Worm (Caenorhabditis elegans) whole organism, early embryonic: ENCODE data around the gene kin-5.

Source experiments
- B0310.2 ChIP-seq: sonication (generic microtip); optimal IDR thresholded peaks from 2 replicates; lab custom pipeline; 2016; ENCODE audit warnings: mild to moderate bottlenecking, missing genetic modification characterization, missing compliant biosample characterization
- F13C5.2 ChIP-seq: sonication (generic microtip); optimal IDR thresholded peaks from 2 replicates; lab custom pipeline; 2017; ENCODE audit warnings: mild to moderate bottlenecking, missing genetic modification characterization, inconsistent platforms, missing compliant biosample characterization
- aly-1 ChIP-seq: sonication (generic microtip); optimal IDR thresholded peaks from 2 replicates; lab custom pipeline; 2016; ENCODE audit warnings: missing genetic modification characterization, missing compliant biosample characterization
- ama-1 ChIP-seq: fragments of 150-350 bp; optimal IDR thresholded peaks from 2 replicates; lab custom pipeline; 2014
- ceh-13 ChIP-seq: fragments of 200-800 bp; sonication (Bioruptor generic); optimal IDR thresholded peaks from 2 replicates; lab custom pipeline; 2018; ENCODE audit warnings: mild to moderate bottlenecking, missing genetic modification characterization, missing compliant biosample characterization
- ceh-36 ChIP-seq: sonication (generic microtip); optimal IDR thresholded peaks from 2 replicates; lab custom pipeline; 2016; ENCODE audit warnings: missing genetic modification characterization, inconsistent platforms, missing compliant biosample characterization
- ets-7 ChIP-seq: sonication (generic microtip); optimal IDR thresholded peaks from 2 replicates; lab custom pipeline; 2016; ENCODE audit warnings: missing genotype, missing genetic modification characterization, missing compliant biosample characterization
- flt-1 ChIP-seq: fragments of 200-800 bp; sonication (Bioruptor generic); IDR thresholded peaks from 2 replicates; pipeline ENCODE4 v1.3.6; 2022; ENCODE audit warnings: missing genetic modification characterization, missing compliant biosample characterization
- hmbx-1 ChIP-seq: sonication (generic microtip); optimal IDR thresholded peaks from 2 replicates; lab custom pipeline; 2016; ENCODE audit warnings: mild to moderate bottlenecking, missing genetic modification characterization, missing compliant biosample characterization
- hmg-4 ChIP-seq: fragments of 200-800 bp; sonication (Bioruptor generic); optimal IDR thresholded peaks from 2 replicates; lab custom pipeline; 2018; ENCODE audit warnings: mild to moderate bottlenecking, missing genetic modification characterization, missing compliant biosample characterization
- hnd-1 ChIP-seq: sonication (generic microtip); optimal IDR thresholded peaks from 2 replicates; lab custom pipeline; 2016; ENCODE audit warnings: missing genetic modification characterization, missing compliant biosample characterization
- pes-1 ChIP-seq: fragments of 200-800 bp; sonication (Bioruptor generic); IDR thresholded peaks from 2 replicates; pipeline ENCODE4 v1.3.6; 2022; ENCODE audit warnings: missing genetic modification reagents, missing genetic modification characterization, missing compliant biosample characterization
- scrt-1 ChIP-seq: fragments of 200-800 bp; sonication (Bioruptor generic); IDR thresholded peaks from 2 replicates; pipeline ENCODE4 v1.3.6; 2022; ENCODE audit warnings: missing genetic modification characterization, missing compliant biosample characterization
- sea-1 ChIP-seq: fragments of 200-800 bp; sonication (Bioruptor generic); conservative IDR thresholded peaks from 2 replicates; pipeline ENCODE4 v1.3.6; 2022; ENCODE audit warnings: missing genetic modification characterization, missing compliant biosample characterization
- tbx-11 ChIP-seq: fragments of 200-800 bp; sonication (Bioruptor generic); IDR thresholded peaks from 2 replicates; pipeline ENCODE4 v1.3.6; 2022; ENCODE audit warnings: missing genetic modification characterization, missing compliant biosample characterization
- tbx-37 ChIP-seq: fragments of 200-800 bp; sonication (Bioruptor generic); conservative IDR thresholded peaks from 2 replicates; pipeline ENCODE4 v1.3.6; 2022; ENCODE audit warnings: missing genetic modification reagents, missing genetic modification characterization, missing compliant biosample characterization
- tra-4 ChIP-seq: sonication (generic microtip); optimal IDR thresholded peaks from 2 replicates; lab custom pipeline; 2017; ENCODE audit warnings: missing genetic modification characterization, missing compliant biosample characterization

Gene kin-5

DNA sequence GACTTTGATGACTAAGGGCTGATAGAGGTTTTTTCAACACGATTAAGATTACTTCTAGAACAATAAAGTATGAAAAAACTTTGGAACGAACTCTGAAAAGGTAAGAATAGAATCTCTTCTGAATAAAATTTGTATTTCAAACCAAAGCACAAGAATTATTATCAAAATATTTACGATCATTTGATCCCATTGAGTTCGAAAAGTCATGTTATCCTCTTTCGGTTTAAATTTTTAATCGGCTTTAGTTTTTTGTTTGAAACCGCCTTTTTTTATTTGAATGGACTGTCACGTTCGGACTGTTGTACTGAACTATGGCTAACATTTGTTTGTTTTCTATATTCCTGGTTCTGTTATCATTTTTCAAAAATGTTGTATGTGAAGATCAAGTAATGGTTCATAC, 5.4 kb upstream of the kin-5 start, which contains the start of gene C47E12.9:
C47E12.9 (plus strand) TSS at position 301 of the 400 bp plus-strand sequence.
- TF ChIP-seq ets-7 (tag; lab: Kevin White, UChicago) (no peak), tra-4 (tag; lab: Kevin White, UChicago) (no peak), hmbx-1 (tag; lab: Kevin White, UChicago) (no peak), hmg-4 (GFP tag; lab: Kevin White, UChicago) (no peak), hnd-1 (tag; lab: Kevin White, UChicago) (no peak)

DNA sequence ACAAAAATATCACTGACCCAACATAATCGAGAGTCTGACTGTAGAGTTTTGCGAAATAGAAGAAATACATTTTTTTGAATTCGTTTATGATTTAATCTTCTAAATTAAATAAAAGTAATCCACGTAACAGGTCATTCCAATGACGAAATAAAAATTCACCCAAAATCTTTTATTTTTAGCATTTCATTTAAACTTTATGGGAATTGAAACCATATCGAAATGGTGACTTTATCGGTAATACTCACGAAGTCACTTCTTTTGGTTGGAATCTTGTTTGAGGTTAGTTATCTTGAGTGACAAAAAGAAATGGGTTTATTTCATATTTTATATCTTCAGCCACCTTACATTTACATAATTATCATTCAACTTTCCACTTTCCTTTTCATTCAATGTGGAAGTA, 3.6 kb upstream of the kin-5 start, which contains the start of the genes C47E12.12 and C47E12.10:
C47E12.12 (minus strand) TSS at position 101 of the 400 bp plus-strand sequence.
C47E12.10 (plus strand) TSS at position 172 of the 400 bp plus-strand sequence.
- TF ChIP-seq B0310.2 (tag; lab: Kevin White, UChicago) (no peak), ets-7 (tag; lab: Kevin White, UChicago) (no peak), F13C5.2 (tag; lab: Kevin White, UChicago) (no peak), ceh-36 (tag; lab: Kevin White, UChicago) (no peak), hmbx-1 (tag; lab: Kevin White, UChicago) (no peak), hmg-4 (GFP tag; lab: Kevin White, UChicago) (no peak), pes-1 (GFP tag; lab: Robert Waterston, UW) (no peak), scrt-1 (GFP tag; lab: Robert Waterston, UW) (no peak), tra-4 (tag; lab: Kevin White, UChicago) (no peak), sea-1 (no peak)

DNA sequence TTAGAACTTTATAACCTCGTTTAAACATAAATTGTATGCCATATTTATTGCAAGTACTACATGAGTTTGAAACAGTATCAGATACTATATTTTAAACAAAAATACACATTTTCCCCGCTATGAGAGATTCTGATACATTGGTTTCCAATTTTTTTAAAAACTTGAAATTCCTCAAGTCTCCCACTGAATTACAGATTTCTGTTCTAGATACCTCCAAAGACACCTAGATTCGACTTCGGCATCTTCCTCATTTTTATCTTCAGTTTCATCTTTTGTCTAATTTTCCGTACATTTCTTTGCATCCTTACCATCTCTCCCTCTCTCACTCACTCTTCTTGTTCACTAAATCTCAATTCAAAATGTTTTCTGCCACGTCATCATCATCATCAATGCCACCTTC, 5.0 kb downstream of the kin-5 start, which contains the start of gene T13H10.2:
T13H10.2 (plus strand) TSS at position 301 of the 400 bp plus-strand sequence.
- TF ChIP-seq ceh-13 (no peak), ceh-36 (tag; lab: Kevin White, UChicago) (no peak), ets-7 (tag; lab: Kevin White, UChicago) (no peak), flt-1 (GFP tag; lab: Robert Waterston, UW) (no peak), hmbx-1 (tag; lab: Kevin White, UChicago) (no peak), ama-1 (no peak), aly-1 (tag; lab: Kevin White, UChicago) (no peak), tbx-11 (no peak), tra-4 (tag; lab: Kevin White, UChicago) (no peak), F13C5.2 (tag; lab: Kevin White, UChicago) (no peak)

DNA sequence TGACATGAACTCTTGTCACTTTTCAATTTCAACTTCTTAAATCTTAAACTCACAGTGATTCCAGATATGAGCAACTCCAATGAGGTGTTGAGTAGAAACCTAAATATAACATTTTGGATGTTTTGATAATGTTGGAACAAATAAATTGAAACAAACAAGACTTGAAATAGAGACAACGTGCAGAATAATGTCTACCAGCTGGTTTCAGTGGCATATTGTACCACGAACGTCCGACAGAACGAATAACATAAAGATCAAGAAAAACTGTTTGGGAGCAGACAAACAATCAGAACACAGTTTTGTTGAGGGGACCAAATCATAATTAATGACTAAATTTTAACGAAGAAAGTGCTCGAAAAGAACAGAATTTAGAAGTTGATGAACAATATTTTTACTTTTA, 15.6 kb downstream of the kin-5 start, which contains the start of gene gon-1:
gon-1 (minus strand) TSS at position 101 of the 400 bp plus-strand sequence.
- TF ChIP-seq ceh-13: no peak
- TF ChIP-seq flt-1 (GFP tag; lab: Robert Waterston, UW): no peak
- TF ChIP-seq B0310.2 (tag; lab: Kevin White, UChicago): no peak
- TF ChIP-seq ets-7 (tag; lab: Kevin White, UChicago): no peak
- no peak for TF ChIP-seq scrt-1 (GFP tag; lab: Robert Waterston, UW)
- TF ChIP-seq F13C5.2 (tag; lab: Kevin White, UChicago): no peak
- no peak for TF ChIP-seq ama-1
- no peak for TF ChIP-seq sea-1
- no peak for TF ChIP-seq pes-1 (GFP tag; lab: Robert Waterston, UW)
- no peak for TF ChIP-seq tra-4 (tag; lab: Kevin White, UChicago)
- no peak for TF ChIP-seq hmbx-1 (tag; lab: Kevin White, UChicago)
- TF ChIP-seq hnd-1 (tag; lab: Kevin White, UChicago): no peak
- no peak for TF ChIP-seq hmg-4 (GFP tag; lab: Kevin White, UChicago)
- TF ChIP-seq tbx-37 (GFP tag; lab: Robert Waterston, UW): no peak
- no peak for TF ChIP-seq tbx-11
- TF ChIP-seq ceh-36 (tag; lab: Kevin White, UChicago): no peak

DNA sequence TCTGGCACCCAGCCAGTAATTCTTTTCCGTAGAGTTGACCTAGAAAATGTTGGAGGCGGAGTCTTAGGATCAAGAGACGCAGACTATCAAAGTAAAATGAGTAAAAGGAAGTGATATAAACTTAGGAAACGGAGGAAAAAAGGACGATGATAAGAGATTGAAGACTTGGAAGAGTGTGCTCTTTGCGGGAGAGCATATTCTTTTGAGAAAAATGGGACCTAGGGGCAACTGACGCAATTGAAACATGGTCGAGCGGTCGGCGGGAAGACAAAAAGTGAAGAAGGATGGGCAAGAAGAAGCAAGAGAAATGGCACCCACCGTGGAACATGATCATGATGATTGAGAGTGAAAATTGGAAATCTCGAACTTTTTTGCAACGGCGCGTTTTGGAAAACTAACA, 20.9 kb downstream of the kin-5 start:
- TF ChIP-seq tbx-37 (GFP tag; lab: Robert Waterston, UW) (no peak), ama-1 (no peak), scrt-1 (GFP tag; lab: Robert Waterston, UW) (no peak), ceh-13 (no peak), aly-1 (tag; lab: Kevin White, UChicago) (no peak), flt-1 (GFP tag; lab: Robert Waterston, UW) (no peak), hnd-1 (tag; lab: Kevin White, UChicago) (no peak), B0310.2 (tag; lab: Kevin White, UChicago) (no peak), tra-4 (tag; lab: Kevin White, UChicago) (no peak), ceh-36 (tag; lab: Kevin White, UChicago) (no peak), tbx-11 (no peak), pes-1 (GFP tag; lab: Robert Waterston, UW) (no peak), sea-1 (no peak), hmbx-1 (tag; lab: Kevin White, UChicago) (no peak), ets-7 (tag; lab: Kevin White, UChicago) (no peak), hmg-4 (GFP tag; lab: Kevin White, UChicago) (no peak)

DNA sequence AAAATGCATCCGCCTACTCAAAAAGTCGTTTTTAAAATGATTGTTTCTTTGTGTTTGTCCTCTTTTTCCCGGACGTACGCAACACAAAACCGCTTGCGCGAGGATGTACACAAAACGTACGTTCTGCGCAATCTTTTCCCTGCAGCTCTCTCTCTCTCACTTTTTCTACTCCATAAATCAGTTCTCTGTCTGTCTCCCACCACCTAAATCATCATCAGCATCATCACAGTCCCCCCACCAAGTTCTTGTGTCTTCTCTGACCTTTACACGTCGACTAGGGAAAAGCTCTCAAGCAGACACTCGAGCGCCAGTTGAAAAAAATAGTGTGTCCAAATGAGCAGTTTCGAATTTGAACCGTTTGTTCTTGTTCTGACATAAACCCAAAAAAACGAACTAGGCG, 24.7 kb downstream of the kin-5 start:
- TF ChIP-seq flt-1 (GFP tag; lab: Robert Waterston, UW) (no peak), tra-4 (tag; lab: Kevin White, UChicago) (no peak), pes-1 (GFP tag; lab: Robert Waterston, UW) (no peak), F13C5.2 (tag; lab: Kevin White, UChicago) (no peak), ama-1 (no peak)

DNA sequence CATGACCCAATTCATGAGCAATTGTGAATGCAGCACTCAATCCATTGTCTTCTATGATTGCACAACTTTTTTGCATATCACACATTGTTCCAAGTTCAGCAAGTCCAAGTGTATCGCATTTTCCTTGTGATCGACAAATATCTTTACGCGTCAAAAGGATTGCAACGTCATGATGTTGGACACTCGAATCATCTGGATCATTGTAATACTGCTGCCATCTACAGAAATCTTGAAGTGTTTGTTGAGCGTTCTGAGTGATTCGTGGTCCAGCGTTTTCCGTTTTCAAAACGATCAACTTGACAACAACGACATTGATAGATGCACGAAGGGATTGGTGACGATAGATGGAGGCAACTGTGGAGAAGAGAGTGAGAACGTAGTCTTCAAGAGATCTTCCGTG, 25.8 kb downstream of the kin-5 start:
- no peak for TF ChIP-seq hmg-4 (GFP tag; lab: Kevin White, UChicago)
- no peak for TF ChIP-seq B0310.2 (tag; lab: Kevin White, UChicago)
- no peak for TF ChIP-seq hnd-1 (tag; lab: Kevin White, UChicago)
- no peak for TF ChIP-seq pes-1 (GFP tag; lab: Robert Waterston, UW)
- no peak for TF ChIP-seq tbx-11
- no peak for TF ChIP-seq ceh-13
- TF ChIP-seq hmbx-1 (tag; lab: Kevin White, UChicago): no peak
- no peak for TF ChIP-seq tra-4 (tag; lab: Kevin White, UChicago)
